Worm (Caenorhabditis elegans) whole organism, young adult: ENCODE measurements around the gene hpo-36.
A peak's percentile ranks its signal among the peaks of the same experiment; 100 is the strongest.

ENCODE experiments used
- B0019.2 ChIP-seq: fragments of 200-800 bp; sonication (Bioruptor generic); conservative IDR thresholded peaks from 2 replicates; pipeline ENCODE4 v1.3.6; 2022; ENCODE audit warnings: missing genetic modification reagents, missing genetic modification characterization, missing compliant biosample characterization
- B0035.1 ChIP-seq: sonication (generic microtip); optimal IDR thresholded peaks from 2 replicates; lab custom pipeline; 2016; ENCODE audit warnings: missing genetic modification characterization, mild to moderate bottlenecking, missing compliant biosample characterization, missing genotype, missing genetic modification reagents
- B0261.1 ChIP-seq: sonication (generic microtip); optimal IDR thresholded peaks from 2 replicates; lab custom pipeline; 2016; ENCODE audit warnings: mild to moderate bottlenecking, missing genetic modification characterization, moderate library complexity, missing compliant biosample characterization
- B0336.3 ChIP-seq: fragments of 200-800 bp; sonication (Bioruptor generic); IDR thresholded peaks from 2 replicates; pipeline ENCODE4 v1.3.6; 2022; ENCODE audit warnings: missing genetic modification characterization, missing compliant biosample characterization
- C06A6.2 ChIP-seq: fragments of 200-800 bp; sonication (Bioruptor generic); conservative IDR thresholded peaks from 2 replicates; pipeline ENCODE4 v1.3.6; 2022; ENCODE audit warnings: missing genetic modification characterization, missing compliant biosample characterization
- C17E4.6 ChIP-seq: fragments of 200-800 bp; sonication (Bioruptor generic); IDR thresholded peaks from 2 replicates; pipeline ENCODE4 v1.3.6; 2022; ENCODE audit warnings: missing genetic modification reagents, missing genetic modification characterization, missing compliant biosample characterization
- F55B11.4 ChIP-seq: sonication (generic microtip); optimal IDR thresholded peaks from 2 replicates; lab custom pipeline; 2016; ENCODE audit warnings: missing compliant biosample characterization, missing genetic modification characterization, borderline replicate concordance; ENCODE audit not compliant: insufficient read depth
- F57C9.4 ChIP-seq: sonication (generic microtip); optimal IDR thresholded peaks from 2 replicates; lab custom pipeline; 2017; ENCODE audit warnings: mild to moderate bottlenecking, missing genetic modification characterization, missing compliant biosample characterization
- K11D2.4 ChIP-seq: fragments of 200-800 bp; sonication (Bioruptor generic); IDR thresholded peaks from 2 replicates; pipeline ENCODE4 v1.3.6; 2022; ENCODE audit warnings: missing genetic modification reagents, missing genetic modification characterization, missing compliant biosample characterization
- T07F8.4 ChIP-seq: sonication (generic microtip); optimal IDR thresholded peaks from 2 replicates; lab custom pipeline; 2016; ENCODE audit warnings: mild to moderate bottlenecking, missing genetic modification characterization, moderate library complexity, missing compliant biosample characterization
- Y53F4B.3 ChIP-seq: fragments of 200-800 bp; sonication (Bioruptor generic); IDR thresholded peaks from 2 replicates; pipeline ENCODE4 v1.3.6; 2022; ENCODE audit warnings: missing genetic modification reagents, missing genetic modification characterization, missing compliant biosample characterization
- Y79H2A.3 ChIP-seq: fragments of 200-800 bp; sonication (Bioruptor generic); conservative IDR thresholded peaks from 2 replicates; pipeline ENCODE4 v1.3.6; 2022; ENCODE audit warnings: missing genetic modification reagents, missing genetic modification characterization, missing compliant biosample characterization
- attf-6 ChIP-seq: fragments of 200-800 bp; sonication (Bioruptor generic); IDR thresholded peaks from 2 replicates; pipeline ENCODE4 v1.3.6; 2022; ENCODE audit warnings: missing genetic modification reagents, missing genetic modification characterization, missing compliant biosample characterization
- ccch-3 ChIP-seq: fragments of 200-800 bp; sonication (Bioruptor generic); optimal IDR thresholded peaks from 2 replicates; lab custom pipeline; 2018; ENCODE audit warnings: mild to moderate bottlenecking, missing genetic modification characterization, missing compliant biosample characterization
- ceh-100 ChIP-seq: fragments of 200-800 bp; sonication (Bioruptor generic); IDR thresholded peaks from 2 replicates; pipeline ENCODE4 v1.3.6; 2022; ENCODE audit warnings: missing genetic modification reagents, missing genetic modification characterization, missing compliant biosample characterization
- ceh-58 ChIP-seq: fragments of 200-800 bp; sonication (Bioruptor generic); IDR thresholded peaks from 2 replicates; pipeline ENCODE4 v1.3.6; 2022; ENCODE audit warnings: missing genetic modification characterization, missing compliant biosample characterization
- die-1 ChIP-seq: sonication (generic microtip); optimal IDR thresholded peaks from 2 replicates; lab custom pipeline; 2016; ENCODE audit warnings: missing genotype, mild to moderate bottlenecking, missing genetic modification characterization, missing compliant biosample characterization
- dpl-1 ChIP-seq: fragments of 150-350 bp; optimal IDR thresholded peaks from 2 replicates; lab custom pipeline; 2014; ENCODE audit warnings: missing biosample characterization, missing genetic modification reagents, missing genetic modification characterization
- egl-44 ChIP-seq: fragments of 200-800 bp; sonication (Bioruptor generic); IDR thresholded peaks from 2 replicates; pipeline ENCODE4 v1.3.6; 2022; ENCODE audit warnings: missing genetic modification reagents, missing genetic modification characterization, missing compliant biosample characterization
- hlh-12 ChIP-seq: sonication (generic microtip); optimal IDR thresholded peaks from 2 replicates; lab custom pipeline; 2016; ENCODE audit warnings: missing genetic modification characterization, missing compliant biosample characterization
- hmg-1.2 ChIP-seq: fragments of 200-800 bp; sonication (Bioruptor generic); IDR thresholded peaks from 2 replicates; pipeline ENCODE4 v1.3.6; 2022; ENCODE audit warnings: missing genetic modification reagents, missing genetic modification characterization, missing compliant biosample characterization
- hmg-20 ChIP-seq: fragments of 200-800 bp; sonication (Bioruptor generic); IDR thresholded peaks from 2 replicates; pipeline ENCODE4 v1.3.6; 2022; ENCODE audit warnings: missing genetic modification reagents, missing genetic modification characterization, missing compliant biosample characterization
- hrde-1 ChIP-seq: sonication (generic microtip); optimal IDR thresholded peaks from 2 replicates; lab custom pipeline; 2016; ENCODE audit warnings: missing genetic modification characterization, mild to moderate bottlenecking, missing compliant biosample characterization, moderate library complexity, missing genotype, missing genetic modification reagents, borderline replicate concordance
- let-526 ChIP-seq: fragments of 200-800 bp; sonication (Bioruptor generic); IDR thresholded peaks from 2 replicates; pipeline ENCODE4 v1.3.6; 2022; ENCODE audit warnings: missing genetic modification reagents, missing genetic modification characterization, missing compliant biosample characterization
- lin-26 ChIP-seq: fragments of 200-800 bp; sonication (Bioruptor generic); IDR thresholded peaks from 2 replicates; pipeline ENCODE4 v1.3.6; 2022; ENCODE audit warnings: missing genetic modification reagents, missing genetic modification characterization, missing compliant biosample characterization
- lin-35 ChIP-seq, 3 experiments: fragments of 150-350 bp in 2 of 3; sonication (generic microtip) in 1 of 3; optimal IDR thresholded peaks; 2 replicates each; lab custom pipeline; 2014 to 2018; ENCODE audit warnings: missing biosample characterization in 3 of 3, missing genetic modification characterization in 3 of 3, missing genetic modification reagents in 3 of 3
- madf-10 ChIP-seq: sonication (generic microtip); optimal IDR thresholded peaks from 2 replicates; lab custom pipeline; 2016; ENCODE audit warnings: mild to moderate bottlenecking, missing genetic modification characterization, missing compliant biosample characterization
- madf-3 ChIP-seq: fragments of 200-800 bp; sonication (Bioruptor generic); IDR thresholded peaks from 2 replicates; pipeline ENCODE4 v1.3.6; 2022; ENCODE audit warnings: missing genetic modification reagents, missing genetic modification characterization, missing compliant biosample characterization
- mxl-1 ChIP-seq: sonication (generic microtip); optimal IDR thresholded peaks from 2 replicates; lab custom pipeline; 2016; ENCODE audit warnings: missing genetic modification characterization, missing compliant biosample characterization
- nfyb-1 ChIP-seq: fragments of 200-800 bp; sonication (Bioruptor generic); IDR thresholded peaks from 2 replicates; pipeline ENCODE4 v1.3.6; 2022; ENCODE audit warnings: missing genetic modification reagents, missing genetic modification characterization, missing compliant biosample characterization
- nhr-27 ChIP-seq: fragments of 200-800 bp; sonication (Bioruptor generic); optimal IDR thresholded peaks from 2 replicates; lab custom pipeline; 2018; ENCODE audit warnings: mild to moderate bottlenecking, missing genetic modification characterization, moderate library complexity, missing compliant biosample characterization
- nhr-80 ChIP-seq: sonication (generic microtip); optimal IDR thresholded peaks from 2 replicates; lab custom pipeline; 2016; ENCODE audit warnings: missing genetic modification characterization, missing compliant biosample characterization
- pbrm-1 ChIP-seq: fragments of 200-800 bp; sonication (Bioruptor generic); IDR thresholded peaks from 2 replicates; pipeline ENCODE4 v1.3.6; 2022; ENCODE audit warnings: missing genetic modification reagents, missing genetic modification characterization, missing compliant biosample characterization
- rpc-1 ChIP-seq, 2 experiments: fragments of 150-350 bp in 1 of 2; sonication (generic microtip) in 1 of 2; optimal IDR thresholded peaks; 2 replicates each; lab custom pipeline; 2014 to 2018; ENCODE audit warnings: missing biosample characterization in 1 of 2, missing genetic modification characterization in 1 of 2, missing genetic modification reagents in 1 of 2, missing genotype in 1 of 2
- snpc-4 ChIP-seq, 5 experiments: fragments of 150-350 bp in 1 of 5; sonication (generic microtip) in 4 of 5; optimal IDR thresholded peaks; 2 replicates each; lab custom pipeline; 2014 to 2018; ENCODE audit warnings: missing genetic modification characterization in 5 of 5, missing biosample characterization in 3 of 5, antibody characterized with exemption in 2 of 5, mild to moderate bottlenecking in 2 of 5, missing compliant biosample characterization in 2 of 5, missing genotype in 2 of 5, moderate library complexity in 2 of 5, missing genetic modification reagents in 1 of 5
- tbp1 ChIP-seq: fragments of 200-800 bp; sonication (Bioruptor generic); optimal IDR thresholded peaks from 2 replicates; lab custom pipeline; 2018; ENCODE audit warnings: mild to moderate bottlenecking, missing genetic modification characterization, missing compliant biosample characterization
- tbx-9 ChIP-seq: sonication (generic microtip); optimal IDR thresholded peaks from 2 replicates; lab custom pipeline; 2016; ENCODE audit warnings: borderline replicate concordance, missing genetic modification characterization, inconsistent platforms, missing compliant biosample characterization
- unc-62 ChIP-seq: fragments of 150-350 bp; optimal IDR thresholded peaks from 2 replicates; lab custom pipeline; 2014; ENCODE audit warnings: missing biosample characterization, missing genetic modification reagents, missing genetic modification characterization

Gene hpo-36

DNA sequence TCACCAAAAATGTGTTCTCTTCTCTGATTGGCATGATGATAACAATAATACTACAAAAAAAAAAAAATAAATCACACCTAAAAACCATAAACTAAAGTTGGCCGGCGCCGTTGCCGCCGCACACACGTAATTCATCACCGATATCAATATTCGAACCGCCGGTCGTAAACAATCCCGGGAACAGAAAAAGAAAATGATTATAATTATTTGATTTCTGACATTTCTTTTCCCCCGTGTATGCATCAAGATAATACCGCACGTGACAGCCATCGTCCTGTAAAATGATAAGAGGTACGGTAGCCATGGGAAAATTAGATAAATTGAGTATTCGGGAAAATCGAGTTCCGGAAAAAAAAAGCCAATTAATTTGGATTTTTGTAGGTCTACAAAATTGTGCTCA, 42.1 kb downstream of the hpo-36 start (continued):
- TF ChIP-seq nfyb-1 (GFP tag; lab: Robert Waterston, UW) (no peak), attf-6 (GFP tag; lab: Robert Waterston, UW) (no peak), B0035.1 (tag; lab: Kevin White, UChicago) (no peak), die-1 (no peak), Y53F4B.3 (GFP tag; lab: Robert Waterston, UW) (no peak), let-526 (GFP tag; lab: Robert Waterston, UW) (no peak), ccch-3 (GFP tag; lab: Kevin White, UChicago) (no peak), tbx-9 (tag; lab: Kevin White, UChicago) (no peak), hmg-1.2 (GFP tag; lab: Robert Waterston, UW) (no peak), F55B11.4 (tag; lab: Kevin White, UChicago) (no peak), tbp1 (GFP tag; lab: Kevin White, UChicago) (peak; percentile 41), snpc-4 (GFP tag; optimal IDR thresholded peaks at IDR 0.05; lab: Kevin White, UChicago) (no peak), snpc-4 (tag; optimal IDR thresholded peaks at IDR 0.05; lab: Kevin White, UChicago) (no peak), unc-62 (peak; percentile 22), madf-10 (tag; lab: Kevin White, UChicago) (peak; percentile 47), lin-35 (GFP tag; optimal IDR thresholded peaks at IDR 0.05; lab: Kevin White, UChicago) (no peak), mxl-1 (tag; lab: Kevin White, UChicago) (no peak), pbrm-1 (GFP tag; lab: Robert Waterston, UW) (no peak), nhr-27 (tag; lab: Kevin White, UChicago) (no peak), K11D2.4 (GFP tag; lab: Robert Waterston, UW) (no peak), Y79H2A.3 (no peak), C06A6.2 (GFP tag; lab: Robert Waterston, UW) (no peak), ceh-58 (GFP tag; lab: Robert Waterston, UW) (no peak)

DNA sequence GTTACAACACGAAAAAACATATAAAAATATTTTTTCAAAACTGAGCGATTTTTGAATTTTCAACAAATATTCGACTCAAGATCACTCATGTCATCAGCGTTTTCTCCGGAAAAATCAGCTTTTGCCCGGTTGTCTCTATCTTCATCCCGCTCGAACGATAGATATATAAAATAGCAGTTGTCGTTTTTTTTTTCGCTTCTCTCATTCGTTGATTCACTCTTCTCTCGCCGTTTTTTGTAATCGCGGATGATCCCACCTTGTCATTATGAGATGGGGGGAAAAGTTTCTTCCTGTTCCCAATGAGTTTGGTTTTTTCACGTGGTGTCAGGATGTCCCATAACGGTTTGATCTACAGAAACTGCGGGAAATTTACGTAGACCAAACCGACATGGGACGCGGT, 43.9 kb downstream of the hpo-36 start:
- TF ChIP-seq madf-10 (tag; lab: Kevin White, UChicago) (no peak), hmg-20 (GFP tag; lab: Robert Waterston, UW) (no peak), let-526 (GFP tag; lab: Robert Waterston, UW) (no peak), nhr-80 (tag; lab: Kevin White, UChicago) (no peak), Y53F4B.3 (GFP tag; lab: Robert Waterston, UW) (no peak), hrde-1 (tag; lab: Kevin White, UChicago) (no peak), dpl-1 (GFP tag; lab: Kevin White, UChicago) (no peak), lin-26 (GFP tag; lab: Robert Waterston, UW) (no peak), madf-3 (no peak), C17E4.6 (GFP tag; lab: Robert Waterston, UW) (no peak), rpc-1 (optimal IDR thresholded peaks at IDR 0.05; lab: Kevin White, UChicago) (no peak), rpc-1 (tag; optimal IDR thresholded peaks at IDR 0.05; lab: Kevin White, UChicago) (no peak), B0336.3 (GFP tag; lab: Robert Waterston, UW) (no peak), B0261.1 (tag; lab: Kevin White, UChicago) (no peak), F55B11.4 (tag; lab: Kevin White, UChicago) (no peak), ceh-100 (GFP tag; lab: Robert Waterston, UW) (no peak), B0019.2 (GFP tag; lab: Robert Waterston, UW) (no peak), F57C9.4 (tag; lab: Kevin White, UChicago) (no peak), T07F8.4 (tag; lab: Kevin White, UChicago) (no peak), egl-44 (GFP tag; lab: Robert Waterston, UW) (no peak), hlh-12 (tag; lab: Kevin White, UChicago) (no peak)
- TF ChIP-seq, all 124 proteins: peak for 0
